Worm (Caenorhabditis elegans) whole organism, L2 larva: ENCODE measurements around the gene str-96.

Source experiments
- elt-3 ChIP-seq: sonication (generic microtip); optimal IDR thresholded peaks from 2 replicates; lab custom pipeline; 2017; ENCODE audit warnings: missing biosample characterization, missing genetic modification characterization
- mab-5 ChIP-seq: fragments of 150-350 bp; optimal IDR thresholded peaks from 2 replicates; lab custom pipeline; 2014; ENCODE audit warnings: missing biosample characterization, missing genetic modification characterization
- nhr-23 ChIP-seq: fragments of 150-350 bp; optimal IDR thresholded peaks from 2 replicates; lab custom pipeline; 2014; ENCODE audit warnings: missing biosample characterization, missing genetic modification reagents, missing genetic modification characterization
- snpc-4 ChIP-seq: fragments of 150-350 bp; optimal IDR thresholded peaks from 2 replicates; lab custom pipeline; 2014; ENCODE audit warnings: missing biosample characterization, missing genetic modification characterization
- unc-62 ChIP-seq: fragments of 150-350 bp; optimal IDR thresholded peaks from 2 replicates; lab custom pipeline; 2014; ENCODE audit warnings: missing biosample characterization, missing genetic modification reagents, missing genetic modification characterization
- ztf-4 ChIP-seq: fragments of 150-350 bp; optimal IDR thresholded peaks from 2 replicates; lab custom pipeline; 2014; ENCODE audit warnings: missing biosample characterization, missing genetic modification characterization

ce11 chrV:15285984-15286383, 7.8 kb downstream of the str-96 start:
- TF ChIP-seq elt-3 (no peak), unc-62 (GFP tag; lab: Kevin White, UChicago) (no peak), nhr-23 (tag; lab: Kevin White, UChicago) (no peak), ztf-4 (tag; lab: Kevin White, UChicago) (no peak), snpc-4 (tag; lab: Kevin White, UChicago) (no peak), mab-5 (tag; lab: Kevin White, UChicago) (no peak)
